Fruit fly (Drosophila melanogaster): ENCODE data around the gene Lcp65Ae.
A peak's percentile ranks its signal among the peaks of the same experiment; 100 is the strongest.

Lcp65Ae gene

DNA sequence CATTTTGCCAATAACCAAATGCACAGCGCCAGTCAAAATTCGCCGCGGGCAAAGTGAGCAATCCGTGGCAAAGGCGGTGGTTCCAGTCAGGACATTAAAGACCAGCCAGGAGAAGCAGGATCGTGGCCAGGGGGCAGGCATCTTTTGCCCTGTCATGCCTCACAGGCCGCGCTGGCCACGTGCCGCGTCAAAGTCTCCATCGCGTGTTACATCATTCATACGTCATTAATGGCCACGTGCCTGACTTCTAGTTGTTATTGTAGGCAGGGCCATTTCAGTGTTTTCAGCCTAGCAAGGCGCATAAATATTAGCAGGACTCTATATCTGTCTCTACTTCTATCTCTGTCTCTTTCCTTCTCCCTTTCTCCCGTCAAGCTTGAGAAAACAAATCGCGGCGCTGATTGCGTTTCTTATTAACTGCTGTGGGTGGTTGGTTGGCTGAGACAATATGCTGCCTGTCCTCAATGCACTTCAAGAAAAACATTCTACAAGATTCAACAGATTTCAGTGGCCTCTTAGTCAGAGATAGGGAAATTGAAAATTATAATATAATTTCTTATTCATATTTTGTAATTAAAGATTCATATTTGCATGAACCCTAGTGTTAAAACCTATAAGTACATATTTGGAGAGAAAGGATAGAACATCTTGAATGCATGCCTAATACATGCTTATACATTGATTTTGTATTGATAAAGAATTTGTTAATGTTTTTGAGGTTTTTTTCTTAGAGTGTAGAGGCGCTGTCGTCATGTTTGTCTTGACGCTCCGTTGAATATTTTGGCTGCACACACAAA is 29.5 kb downstream of the Lcp65Ae start:
- no peak for TF ChIP-seq Smox (GFP tag; optimal IDR thresholded peaks at IDR 0.05)
- TF ChIP-seq lz (GFP tag; optimal IDR thresholded peaks at IDR 0.05): no peak
- TF ChIP-seq vri (GFP tag; optimal IDR thresholded peaks at IDR 0.05): no peak
- no peak for TF ChIP-seq svp (GFP tag)
- no peak for TF ChIP-seq Gug (GFP tag; IDR thresholded peaks at IDR 0.05)
- TF ChIP-seq CG3032 (tag; optimal IDR thresholded peaks at IDR 0.05): no peak
- TF ChIP-seq Lpt (GFP tag; optimal IDR thresholded peaks at IDR 0.05): no peak
- TF ChIP-seq Hr38 (GFP tag; optimal IDR thresholded peaks at IDR 0.05): no peak
- no peak for TF ChIP-seq net (GFP tag; optimal IDR thresholded peaks at IDR 0.05)
- TF ChIP-seq CG10631 (GFP tag; optimal IDR thresholded peaks at IDR 0.05): no peak
- no peak for TF ChIP-seq Eip93F (GFP tag; optimal IDR thresholded peaks at IDR 0.05)
- no peak for TF ChIP-seq CG8119 (GFP tag; IDR thresholded peaks at IDR 0.05)

dm6 chr3L:6106717-6107116 is 31.2 kb downstream of the Lcp65Ae start:
- TF ChIP-seq CG6276 (GFP tag; optimal IDR thresholded peaks at IDR 0.05) (no peak), fkh (GFP tag; optimal IDR thresholded peaks at IDR 0.05) (peak; percentile 49)

DNA sequence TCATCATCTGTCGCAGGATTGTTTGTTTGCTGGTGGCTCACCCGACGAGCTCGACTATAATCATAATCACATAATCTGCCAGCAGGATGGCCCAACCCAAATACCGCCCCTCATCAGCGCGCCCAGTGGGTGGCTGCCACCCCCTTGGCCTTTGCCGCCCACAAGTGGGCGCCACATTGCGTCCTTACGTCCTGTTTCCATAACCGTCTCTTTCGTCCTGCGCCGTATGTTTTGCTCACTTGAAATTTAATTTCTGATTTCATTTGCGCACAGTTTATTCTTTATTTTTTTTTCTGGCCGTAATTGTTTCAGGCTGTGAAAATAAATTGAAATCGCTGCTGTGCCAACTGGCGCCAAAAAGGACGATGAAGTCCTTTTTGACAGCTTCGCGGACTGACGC is 32.5 kb downstream of the Lcp65Ae start:
- TF ChIP-seq dac (GFP tag; optimal IDR thresholded peaks at IDR 0.05) (no peak), Sox15 (GFP tag; optimal IDR thresholded peaks at IDR 0.05) (no peak), Ets21C (GFP tag; optimal IDR thresholded peaks at IDR 0.05) (no peak), Lpt (GFP tag; optimal IDR thresholded peaks at IDR 0.05) (no peak), achi (GFP tag; optimal IDR thresholded peaks at IDR 0.05) (no peak), CG10631 (GFP tag; optimal IDR thresholded peaks at IDR 0.05) (no peak), salr (GFP tag; optimal IDR thresholded peaks at IDR 0.05) (no peak), Blimp-1 (GFP tag; optimal IDR thresholded peaks at IDR 0.05) (no peak), CG15336 (GFP tag; IDR thresholded peaks at IDR 0.05) (no peak), eg (GFP tag; IDR thresholded peaks at IDR 0.05) (no peak), cyc (GFP tag; optimal IDR thresholded peaks at IDR 0.05) (no peak), CG6854 (GFP tag; optimal IDR thresholded peaks at IDR 0.05) (no peak), CG31627 (GFP tag; optimal IDR thresholded peaks at IDR 0.05) (no peak), Gug (GFP tag; IDR thresholded peaks at IDR 0.05) (no peak), Ets96B (tag; optimal IDR thresholded peaks at IDR 0.05) (no peak), Smox (GFP tag; optimal IDR thresholded peaks at IDR 0.05) (no peak), fd59A (GFP tag; optimal IDR thresholded peaks at IDR 0.05) (no peak), CG8319 (GFP tag; optimal IDR thresholded peaks at IDR 0.05) (no peak), OdsH (GFP tag; optimal IDR thresholded peaks at IDR 0.05) (no peak), CG34406 (GFP tag; optimal IDR thresholded peaks at IDR 0.05) (no peak)

DNA sequence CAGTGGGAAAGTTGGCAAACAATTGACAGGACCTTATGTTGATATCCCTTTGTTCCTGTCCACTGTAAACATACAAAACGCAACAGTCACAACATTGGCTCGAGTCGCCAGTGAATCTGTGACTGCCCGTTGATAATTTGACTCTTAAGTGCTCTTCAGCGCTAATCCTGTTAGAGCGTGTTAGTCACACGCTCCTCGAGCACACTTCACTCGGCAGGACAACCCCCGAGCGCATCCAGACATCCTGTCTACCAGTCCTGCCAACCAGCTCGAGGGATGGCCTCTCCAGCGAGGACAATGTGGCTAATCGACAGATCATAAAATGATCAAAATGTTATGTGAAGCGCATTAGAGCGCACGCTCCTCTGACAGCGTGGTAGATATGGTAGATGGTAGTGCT is 33.4 kb downstream of the Lcp65Ae start:
- no peak for TF ChIP-seq net (GFP tag; optimal IDR thresholded peaks at IDR 0.05)
- no peak for TF ChIP-seq Eip93F (GFP tag; optimal IDR thresholded peaks at IDR 0.05)
- no peak for TF ChIP-seq CG4318 (GFP tag; optimal IDR thresholded peaks at IDR 0.05)
- no peak for TF ChIP-seq dac (GFP tag; optimal IDR thresholded peaks at IDR 0.05)

DNA sequence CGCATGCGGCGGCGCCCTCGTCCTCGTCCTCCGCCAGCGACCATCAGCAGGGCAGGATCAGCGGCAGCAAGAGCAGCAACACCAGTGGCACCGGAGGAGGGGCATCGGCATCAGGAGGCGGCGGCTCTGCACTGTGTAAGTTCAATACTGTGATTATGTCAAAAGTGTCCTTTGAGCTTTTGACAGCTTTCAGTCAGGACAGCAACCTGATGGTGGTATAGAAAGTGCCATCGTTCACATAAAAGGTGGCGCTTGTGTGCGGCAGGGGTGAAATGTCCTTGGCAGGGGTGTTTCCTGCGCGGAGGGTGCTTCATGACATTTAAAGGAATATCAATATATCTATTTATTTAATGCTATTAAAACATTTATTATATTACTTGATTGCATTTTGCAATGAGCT is 34.3 kb downstream of the Lcp65Ae start:
- TF ChIP-seq Gug (GFP tag; IDR thresholded peaks at IDR 0.05): no peak
- no peak for TF ChIP-seq Eip78C (GFP tag)
- no peak for TF ChIP-seq topi (GFP tag; optimal IDR thresholded peaks at IDR 0.05)
- TF ChIP-seq Blimp-1 (GFP tag; optimal IDR thresholded peaks at IDR 0.05): no peak
- no peak for TF ChIP-seq CG32006 (GFP tag; optimal IDR thresholded peaks at IDR 0.05)
- TF ChIP-seq Hr39 (GFP tag; optimal IDR thresholded peaks at IDR 0.05): no peak
- TF ChIP-seq CG6276 (GFP tag; optimal IDR thresholded peaks at IDR 0.05): no peak
- no peak for TF ChIP-seq CG9139 (GFP tag; optimal IDR thresholded peaks at IDR 0.05)
- no peak for TF ChIP-seq CG7368 (GFP tag; optimal IDR thresholded peaks at IDR 0.05)
- no peak for TF ChIP-seq CG6808 (GFP tag; optimal IDR thresholded peaks at IDR 0.05)
- TF ChIP-seq CG1621 (tag; optimal IDR thresholded peaks at IDR 0.05): no peak
- no peak for TF ChIP-seq CG31627 (GFP tag; optimal IDR thresholded peaks at IDR 0.05)
- TF ChIP-seq CG6163 (GFP tag; IDR thresholded peaks at IDR 0.05): no peak
